Fruit fly (Drosophila melanogaster): Measurements from ENCODE around the gene Sem1.

- no peak for TF ChIP-seq CG8478 (optimal IDR thresholded peaks at IDR 0.05)
- TF ChIP-seq CTCF (optimal IDR thresholded peaks at IDR 0.05) = peak; percentile 14 to 24
Observed at dm6 chr2L:7037773-7038327, 25.9 kb upstream of the Sem1 start, which contains the start of gene milt.
